Fruit fly (Drosophila melanogaster) whole organism, adult: ENCODE data around the gene Ssl2.

Experiments used
- CG7045 ChIP-seq: fragments of 200-800 bp; sonication (Bioruptor generic); optimal IDR thresholded peaks from 2 replicates; lab custom pipeline; 2017; ENCODE audit warnings: missing biosample characterization, mild to moderate bottlenecking, missing genetic modification characterization
- Clk ChIP-seq: fragments of 200-800 bp; sonication (Bioruptor generic); optimal IDR thresholded peaks from 2 replicates; lab custom pipeline; 2017; ENCODE audit warnings: missing biosample characterization, missing genetic modification characterization
- Crg-1 ChIP-seq: fragments of 200-800 bp; sonication (Bioruptor generic); optimal IDR thresholded peaks from 2 replicates; lab custom pipeline; 2016; ENCODE audit warnings: missing biosample characterization, missing genetic modification characterization
- bab1 ChIP-seq: fragments of 200-800 bp; sonication (Bioruptor generic); optimal IDR thresholded peaks from 3 replicates; lab custom pipeline; 2019; ENCODE audit warnings: missing biosample characterization, mild to moderate bottlenecking, missing genetic modification characterization, moderate library complexity
- cic ChIP-seq: fragments of 200-800 bp; sonication (Bioruptor generic); optimal IDR thresholded peaks from 2 replicates; lab custom pipeline; 2017; ENCODE audit warnings: missing biosample characterization, mild to moderate bottlenecking, missing genetic modification characterization, moderate library complexity
- cnc ChIP-seq, 2 experiments: fragments of >200 bp; optimal IDR thresholded peaks; 2 replicates each; lab custom pipeline; 2017
- ovo ChIP-seq: fragments of 200-800 bp; sonication (Bioruptor generic); optimal IDR thresholded peaks from 2 replicates; lab custom pipeline; 2016; ENCODE audit warnings: missing biosample characterization, missing genetic modification characterization

dm6 chr3R:29052380-29052779 is 19.9 kb upstream of the Ssl2 start, which contains the start of gene CG11842:
- TF ChIP-seq ovo (no peak), Crg-1 (no peak), CG7045 (GFP tag; lab: Kevin White, UChicago) (no peak), cic (no peak), Clk (GFP tag; lab: Kevin White, UChicago) (no peak), bab1 (GFP tag; lab: Kevin White, UChicago) (no peak), cnc (optimal IDR thresholded peaks at IDR 0.05; lab: Kevin White, UChicago) (no peak)
